Worm (Caenorhabditis elegans) whole organism, young adult: ENCODE measurements around the gene F11A5.13.

Experiments
- B0261.1 ChIP-seq: sonication (generic microtip); optimal IDR thresholded peaks from 2 replicates; lab custom pipeline; 2016; ENCODE audit warnings: mild to moderate bottlenecking, missing genetic modification characterization, moderate library complexity, missing compliant biosample characterization
- B0336.3 ChIP-seq: fragments of 200-800 bp; sonication (Bioruptor generic); IDR thresholded peaks from 2 replicates; pipeline ENCODE4 v1.3.6; 2022; ENCODE audit warnings: missing genetic modification characterization, missing compliant biosample characterization
- F37B4.10 ChIP-seq: fragments of 200-800 bp; sonication (Bioruptor generic); IDR thresholded peaks from 2 replicates; pipeline ENCODE4 v1.3.6; 2022; ENCODE audit warnings: missing genetic modification characterization, missing compliant biosample characterization
- Y53G8AR.9 ChIP-seq: fragments of 200-800 bp; sonication (Bioruptor generic); conservative IDR thresholded peaks from 2 replicates; pipeline ENCODE4 v1.3.6; 2022; ENCODE audit warnings: missing genetic modification reagents, missing genetic modification characterization, missing compliant biosample characterization
- ceh-58 ChIP-seq: fragments of 200-800 bp; sonication (Bioruptor generic); IDR thresholded peaks from 2 replicates; pipeline ENCODE4 v1.3.6; 2022; ENCODE audit warnings: missing genetic modification characterization, missing compliant biosample characterization
- dpl-1 ChIP-seq: fragments of 150-350 bp; optimal IDR thresholded peaks from 2 replicates; lab custom pipeline; 2014; ENCODE audit warnings: missing biosample characterization, missing genetic modification reagents, missing genetic modification characterization
- lin-26 ChIP-seq: fragments of 200-800 bp; sonication (Bioruptor generic); IDR thresholded peaks from 2 replicates; pipeline ENCODE4 v1.3.6; 2022; ENCODE audit warnings: missing genetic modification reagents, missing genetic modification characterization, missing compliant biosample characterization
- madf-8 ChIP-seq: fragments of 200-800 bp; sonication (Bioruptor generic); conservative IDR thresholded peaks from 2 replicates; pipeline ENCODE4 v1.3.6; 2022; ENCODE audit warnings: missing genetic modification reagents, missing genetic modification characterization, missing compliant biosample characterization
- unc-130 ChIP-seq: sonication (generic microtip); optimal IDR thresholded peaks from 2 replicates; lab custom pipeline; 2016; ENCODE audit warnings: missing genetic modification reagents, missing genetic modification characterization, missing compliant biosample characterization
- ztf-22 ChIP-seq: fragments of 200-800 bp; sonication (Bioruptor generic); optimal IDR thresholded peaks from 2 replicates; lab custom pipeline; 2018; ENCODE audit warnings: mild to moderate bottlenecking, missing genetic modification characterization, moderate library complexity, missing compliant biosample characterization

- no peak for TF ChIP-seq ceh-58
- no peak for TF ChIP-seq dpl-1 (GFP tag; lab: Kevin White, UChicago)
- no peak for TF ChIP-seq B0336.3
- no peak for TF ChIP-seq Y53G8AR.9
- no peak for TF ChIP-seq F37B4.10 (GFP tag; lab: Robert Waterston, UW)
- no peak for TF ChIP-seq unc-130 (GFP tag; lab: Kevin White, UChicago)
- TF ChIP-seq B0261.1 (tag; lab: Kevin White, UChicago) = no peak
- TF ChIP-seq madf-8 = no peak
- no peak for TF ChIP-seq ztf-22 (GFP tag; lab: Kevin White, UChicago)
- TF ChIP-seq lin-26 (GFP tag; lab: Robert Waterston, UW) = no peak
These were observed 21.6 kb downstream of the F11A5.13 start, which contains the start of gene irld-26 for ce11 chrV:16204888-16205287.
